Fruit fly (Drosophila melanogaster) whole organism, pupa: ENCODE results near the gene Gyf.

ENCODE experiments used
- CG12605 ChIP-seq: fragments of 200-800 bp; sonication (Bioruptor generic); IDR thresholded peaks from 2 replicates; pipeline ENCODE4 v1.3.6; 2022; ENCODE audit warnings: missing biosample characterization, missing genetic modification characterization
- CG15710 ChIP-seq: fragments of 200-800 bp; sonication (Bioruptor generic); optimal IDR thresholded peaks from 2 replicates; lab custom pipeline; 2018; ENCODE audit warnings: missing biosample characterization, mild to moderate bottlenecking, missing genetic modification characterization, moderate library complexity
- CG17806 ChIP-seq: fragments of 200-800 bp; sonication (Bioruptor generic); optimal IDR thresholded peaks from 2 replicates; lab custom pipeline; 2018; ENCODE audit warnings: missing biosample characterization, mild to moderate bottlenecking, missing genetic modification characterization, moderate library complexity
- CG32121 ChIP-seq: fragments of 200-800 bp; sonication (Bioruptor generic); IDR thresholded peaks from 2 replicates; pipeline ENCODE4 v1.3.6; 2022; ENCODE audit warnings: missing biosample characterization, missing genetic modification characterization
- CG34367 ChIP-seq: fragments of 200-800 bp; sonication (Bioruptor generic); optimal IDR thresholded peaks from 2 replicates; lab custom pipeline; 2018; ENCODE audit warnings: missing biosample characterization, mild to moderate bottlenecking, missing genetic modification characterization
- CG4496 ChIP-seq: fragments of 200-800 bp; sonication (Bioruptor generic); IDR thresholded peaks from 3 replicates; pipeline ENCODE4 v1.3.6; 2022; ENCODE audit warnings: missing biosample characterization, missing genetic modification characterization
- CG8301 ChIP-seq: fragments of 200-800 bp; sonication (Bioruptor generic); optimal IDR thresholded peaks from 2 replicates; lab custom pipeline; 2018; ENCODE audit warnings: missing biosample characterization, mild to moderate bottlenecking, missing genetic modification characterization
- D1 ChIP-seq: fragments of 200-800 bp; sonication (Bioruptor generic); optimal IDR thresholded peaks from 2 replicates; lab custom pipeline; 2018; ENCODE audit warnings: missing biosample characterization, mild to moderate bottlenecking, missing genetic modification characterization, moderate library complexity
- EcR ChIP-seq: fragments of 200-800 bp; sonication (Bioruptor generic); optimal IDR thresholded peaks from 3 replicates; lab custom pipeline; 2019; ENCODE audit warnings: missing biosample characterization, missing genetic modification characterization, mild to moderate bottlenecking, moderate library complexity, missing genetic modification reagents
- Pif1A ChIP-seq: fragments of 200-800 bp; sonication (Bioruptor generic); optimal IDR thresholded peaks from 3 replicates; lab custom pipeline; 2016; ENCODE audit warnings: missing biosample characterization, missing genetic modification characterization
- Pif1B ChIP-seq: fragments of 200-800 bp; sonication (Bioruptor generic); optimal IDR thresholded peaks from 3 replicates; lab custom pipeline; 2016; ENCODE audit warnings: missing biosample characterization, missing genetic modification characterization
- fd96Ca ChIP-seq: fragments of 200-800 bp; sonication (Bioruptor generic); IDR thresholded peaks from 3 replicates; pipeline ENCODE4 v1.3.6; 2022; ENCODE audit warnings: missing biosample characterization, missing genetic modification characterization
- gl ChIP-seq: fragments of 200-800 bp; sonication (Bioruptor generic); optimal IDR thresholded peaks from 2 replicates; lab custom pipeline; 2018; ENCODE audit warnings: missing biosample characterization, mild to moderate bottlenecking, missing genetic modification characterization

- no peak for TF ChIP-seq CG8301 (tag; lab: Kevin White, UChicago)
- TF ChIP-seq CG15710: no peak
- TF ChIP-seq D1 (tag; lab: Kevin White, UChicago): no peak
- no peak for TF ChIP-seq fd96Ca (GFP tag; lab: Robert Waterston, UW)
- TF ChIP-seq Pif1B (GFP tag; lab: Kevin White, UChicago): no peak
- TF ChIP-seq CG17806 (tag; lab: Kevin White, UChicago): no peak
- TF ChIP-seq gl: peak; percentile 16
- TF ChIP-seq CG32121 (GFP tag; lab: Robert Waterston, UW): no peak
- TF ChIP-seq CG12605 (GFP tag; lab: Robert Waterston, UW): 0 out of 2 replicates have a peak, but pooled peaks have one; percentile 17
- no peak for TF ChIP-seq CG4496 (GFP tag; lab: Robert Waterston, UW)
- no peak for TF ChIP-seq EcR (GFP tag; lab: Kevin White, UChicago)
- no peak for TF ChIP-seq Pif1A (GFP tag; lab: Kevin White, UChicago)
- TF ChIP-seq CG34367: no peak
These were observed 32.9 kb downstream of the Gyf start, which contains the start of gene Sox102F for dm6 chr4:833790-834451.
